Worm (Caenorhabditis elegans): ENCODE measurements around the gene srx-12.

Gene srx-12

DNA sequence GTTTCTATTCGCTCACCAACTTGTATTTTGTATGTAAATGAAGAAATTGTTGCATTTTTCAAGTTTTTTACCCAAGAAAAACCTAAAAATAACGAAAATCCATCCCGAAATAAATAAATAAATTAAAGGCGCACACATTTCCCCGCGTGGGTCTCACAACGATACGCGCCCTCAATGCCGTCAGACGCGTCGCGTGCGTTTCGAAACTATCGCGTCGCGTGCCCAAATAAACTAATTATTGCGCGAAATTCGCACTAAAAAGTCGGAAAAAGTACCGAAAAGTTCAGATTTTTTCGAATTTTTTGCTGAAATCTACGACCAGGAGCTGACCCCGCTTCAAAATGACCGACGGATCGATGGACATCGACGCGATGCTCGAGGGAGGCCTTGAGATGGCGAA lies 33.3 kb upstream of the srx-12 start, which contains the start of gene rbm-39 (continued):
- TF ChIP-seq nhr-28 (tag; optimal IDR thresholded peaks at IDR 0.05) (no peak), fkh-8 (tag; optimal IDR thresholded peaks at IDR 0.05) (peak; percentile 94), fos-1 (tag; optimal IDR thresholded peaks at IDR 0.05) (peak; percentile 69), vab-15 (tag; optimal IDR thresholded peaks at IDR 0.05) (peak; percentile 89), mdl-1 (tag; optimal IDR thresholded peaks at IDR 0.05) (peak in 1 of 2 experiments; percentile 78), ztf-4 (tag; optimal IDR thresholded peaks at IDR 0.05) (peak; percentile 49), hlh-17 (GFP tag; optimal IDR thresholded peaks at IDR 0.05; ENCODE audit: borderline replicate concordance) (no peak), zag-1 (tag; optimal IDR thresholded peaks at IDR 0.05) (no peak), blmp-1 (tag; optimal IDR thresholded peaks at IDR 0.05) (peak; percentile 79), hlh-4 (tag; optimal IDR thresholded peaks at IDR 0.05) (no peak), efl-1 (optimal IDR thresholded peaks at IDR 0.05) (peak; percentile 86 to 88), efl-1 (GFP tag; optimal IDR thresholded peaks at IDR 0.05 in 1 of 2) (peak; percentile 81 to 98), C16A3.4 (tag; optimal IDR thresholded peaks at IDR 0.05) (peak; percentile 91), unc-86 (tag; optimal IDR thresholded peaks at IDR 0.05) (peak; percentile 84), nhr-47 (tag; optimal IDR thresholded peaks at IDR 0.05) (peak; percentile 92), dpl-1 (GFP tag; optimal IDR thresholded peaks at IDR 0.05) (peak; percentile 75 to 85 (median 80)), unc-30 (tag; optimal IDR thresholded peaks at IDR 0.05) (no peak), tlp-1 (tag; optimal IDR thresholded peaks at IDR 0.05) (no peak), pag-3 (tag; optimal IDR thresholded peaks at IDR 0.05; ENCODE audit: borderline replicate concordance, insufficient read depth) (no peak), C04F5.9 (tag; optimal IDR thresholded peaks at IDR 0.05) (peak; percentile 68), sup-37 (GFP tag; optimal IDR thresholded peaks at IDR 0.05) (peak; percentile 54), xbp-1 (tag; optimal IDR thresholded peaks at IDR 0.05) (peak; percentile 86), nhr-12 (tag; optimal IDR thresholded peaks at IDR 0.05) (no peak), sptf-1 (tag; optimal IDR thresholded peaks at IDR 0.05) (no peak), nhr-85 (tag) (peak; percentile 92), mef-2 (tag; optimal IDR thresholded peaks at IDR 0.05) (peak; percentile 49), unc-130 (tag; optimal IDR thresholded peaks at IDR 0.05) (peak; percentile 94), aha-1 (tag; optimal IDR thresholded peaks at IDR 0.05) (no peak), ceh-63 (GFP tag; optimal IDR thresholded peaks at IDR 0.05) (no peak)

DNA sequence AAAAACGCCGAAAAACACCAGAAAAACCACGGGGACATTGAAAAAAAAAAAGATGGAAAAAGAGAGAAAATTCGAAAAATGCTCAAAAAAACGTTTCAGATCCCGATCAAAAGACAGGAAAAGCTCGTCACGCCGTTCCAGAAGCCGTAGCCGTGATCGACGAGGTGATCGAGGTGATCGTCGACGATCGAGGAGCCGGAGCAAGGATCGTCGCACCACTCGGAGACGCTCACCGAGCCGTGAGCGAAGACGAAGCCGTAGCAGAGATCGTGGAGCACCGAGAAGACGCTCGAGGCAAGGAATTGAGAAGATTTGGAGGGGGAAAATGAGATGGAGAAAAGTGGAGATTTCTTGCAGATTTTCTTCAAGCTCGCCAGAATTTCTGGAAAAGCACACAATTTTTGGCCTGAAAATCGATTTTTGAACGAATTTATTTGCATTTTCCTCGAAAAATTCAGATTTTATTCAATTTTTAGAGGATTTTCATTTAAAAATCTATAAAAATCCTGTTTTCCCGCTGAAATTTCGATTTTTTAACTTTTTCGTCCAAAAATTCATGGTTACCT lies 32.5 kb upstream of the srx-12 start:
- TF ChIP-seq unc-98 (GFP tag; IDR thresholded peaks at IDR 0.05) (no peak), grh-1 (GFP tag; IDR thresholded peaks at IDR 0.05) (no peak), nhr-85 (tag) (peak; percentile 61), nhr-11 (tag; optimal IDR thresholded peaks at IDR 0.05) (no peak), efl-1 (optimal IDR thresholded peaks at IDR 0.05) (no peak), efl-1 (GFP tag; optimal IDR thresholded peaks at IDR 0.05 in 1 of 2) (peak in 1 of 2 experiments; percentile 74)

DNA sequence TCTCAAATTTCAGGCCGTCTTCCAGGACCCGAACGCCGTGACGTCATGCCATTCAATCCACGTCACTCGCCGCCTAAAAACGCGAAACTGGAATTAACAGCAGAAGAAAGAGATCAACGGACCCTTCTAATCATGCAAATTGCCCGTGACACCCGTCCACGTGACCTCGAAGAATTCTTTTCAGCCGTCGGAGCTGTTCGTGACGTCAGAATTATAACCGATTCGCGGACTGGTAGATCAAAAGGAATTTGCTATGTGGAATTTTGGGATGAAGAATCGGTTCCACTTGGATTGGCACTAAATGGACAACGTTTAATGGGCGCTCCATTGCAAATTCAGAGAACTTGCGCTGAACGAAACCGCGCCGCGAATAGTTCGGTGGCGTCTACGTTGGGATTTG lies 30.4 kb upstream of the srx-12 start:
- TF ChIP-seq zip-4 (GFP tag; optimal IDR thresholded peaks at IDR 0.05) (no peak), mdl-1 (tag; optimal IDR thresholded peaks at IDR 0.05) (no peak), rnt-1 (tag; optimal IDR thresholded peaks at IDR 0.05) (no peak), efl-1 (optimal IDR thresholded peaks at IDR 0.05) (no peak), efl-1 (GFP tag; optimal IDR thresholded peaks at IDR 0.05 in 1 of 2) (peak in 1 of 2 experiments; percentile 26)

DNA sequence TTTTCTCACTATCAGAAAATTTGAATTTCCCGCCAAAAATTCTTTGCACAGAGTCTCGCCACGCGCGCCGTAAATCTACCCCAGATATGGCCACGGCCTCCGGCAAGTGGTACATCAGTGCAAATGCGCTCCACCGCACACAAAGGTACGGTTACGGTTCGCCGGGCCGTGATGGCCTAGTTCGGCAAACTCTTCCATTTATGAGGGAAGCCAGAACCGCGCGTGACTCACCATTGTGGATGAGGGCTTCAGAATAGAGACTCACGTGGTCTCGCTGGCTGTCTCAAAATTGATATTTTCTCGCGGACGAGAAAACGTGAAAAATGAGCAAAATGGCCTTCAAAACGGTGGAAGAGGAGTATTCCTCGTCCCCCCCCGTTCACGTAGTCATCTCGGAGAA lies 26.0 kb upstream of the srx-12 start:
- peak; percentile 50 for TF ChIP-seq nhr-85 (tag)
- no peak for TF ChIP-seq ama-1 (optimal IDR thresholded peaks at IDR 0.05)
- TF ChIP-seq mab-9 (GFP tag; IDR thresholded peaks at IDR 0.05) = no peak

DNA sequence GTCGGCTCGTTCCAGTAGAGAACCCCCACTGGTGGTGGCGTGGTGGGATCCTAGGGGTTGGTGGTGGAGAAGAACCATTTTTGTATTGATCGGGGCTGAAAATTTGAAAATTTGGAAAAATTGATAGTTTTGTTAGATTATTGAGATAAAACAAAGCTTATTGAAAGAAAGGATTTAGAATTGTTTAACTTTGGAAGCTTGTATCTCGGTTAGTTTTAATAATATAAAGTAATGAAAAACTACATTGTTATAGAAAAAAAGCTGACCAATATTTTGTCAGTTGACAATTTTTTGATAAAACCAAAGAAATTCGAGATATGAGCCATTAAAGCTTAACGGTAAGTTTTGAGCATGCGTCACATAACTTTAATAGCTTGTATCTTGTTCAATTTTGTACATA lies 15.8 kb upstream of the srx-12 start, which contains the start of gene abhd-14:
abhd-14 (minus strand) TSS at position 101 of the 400 bp plus-strand sequence.
- TF ChIP-seq ceh-8 (GFP tag; optimal IDR thresholded peaks at IDR 0.05) (no peak), mab-9 (GFP tag; IDR thresholded peaks at IDR 0.05) (no peak), unc-86 (tag; optimal IDR thresholded peaks at IDR 0.05) (no peak), efl-3 (GFP tag; optimal IDR thresholded peaks at IDR 0.05) (no peak), ets-5 (GFP tag; IDR thresholded peaks at IDR 0.05) (no peak), C16A3.4 (tag; optimal IDR thresholded peaks at IDR 0.05) (no peak), dpl-1 (GFP tag; optimal IDR thresholded peaks at IDR 0.05) (no peak), ceh-88 (GFP tag; IDR thresholded peaks at IDR 0.05) (no peak), Y116A8C.19 (tag; optimal IDR thresholded peaks at IDR 0.05; ENCODE audit: borderline replicate concordance) (no peak), xbp-1 (tag; optimal IDR thresholded peaks at IDR 0.05) (no peak), elt-3 (tag; optimal IDR thresholded peaks at IDR 0.05) (no peak), tlp-1 (tag; optimal IDR thresholded peaks at IDR 0.05) (no peak), snpc-4 (tag; optimal IDR thresholded peaks at IDR 0.05) (no peak), C04F5.9 (tag; optimal IDR thresholded peaks at IDR 0.05) (no peak)
